Worm (Caenorhabditis elegans): ENCODE data around the gene F29A7.6.

DNA sequence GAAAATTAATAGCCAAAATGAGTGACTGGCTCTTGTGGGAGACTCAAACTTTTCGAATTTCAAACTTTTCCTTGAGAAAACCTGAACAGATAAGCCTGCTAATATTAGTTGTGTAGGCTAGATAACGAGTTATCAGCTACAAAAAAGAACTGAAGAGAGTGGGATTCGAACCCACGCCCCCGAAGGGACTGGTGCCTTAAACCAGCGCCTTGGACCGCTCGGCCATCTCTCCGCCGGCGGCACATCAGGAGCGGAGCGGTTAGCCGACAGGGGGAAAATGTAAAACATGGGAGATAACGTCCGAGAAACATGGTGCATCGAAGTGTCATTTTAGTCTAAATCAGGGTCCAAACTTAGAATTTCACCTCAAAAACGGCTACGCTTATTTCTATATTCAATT lies 16.8 kb downstream of the F29A7.6 start:
- TF ChIP-seq egl-27 (tag; optimal IDR thresholded peaks at IDR 0.05) = no peak
- TF ChIP-seq mdl-1 (tag; optimal IDR thresholded peaks at IDR 0.05) = no peak
- no peak for TF ChIP-seq sptf-1 (tag; optimal IDR thresholded peaks at IDR 0.05)
- no peak for TF ChIP-seq snpc-4 (tag; optimal IDR thresholded peaks at IDR 0.05)
- no peak for TF ChIP-seq ztf-11 (tag; optimal IDR thresholded peaks at IDR 0.05)
- no peak for TF ChIP-seq elt-2 (tag; optimal IDR thresholded peaks at IDR 0.05)
- TF ChIP-seq dpl-1 (GFP tag; optimal IDR thresholded peaks at IDR 0.05) = no peak
- no peak for TF ChIP-seq lsy-2 (tag; optimal IDR thresholded peaks at IDR 0.05)
- no peak for TF ChIP-seq zip-4 (GFP tag; optimal IDR thresholded peaks at IDR 0.05)
- TF ChIP-seq aly-2 (tag; optimal IDR thresholded peaks at IDR 0.05) = no peak
- TF ChIP-seq nhr-11 (tag; optimal IDR thresholded peaks at IDR 0.05) = no peak
- no peak for TF ChIP-seq zag-1 (tag; optimal IDR thresholded peaks at IDR 0.05)
- TF ChIP-seq unc-62 (GFP tag; optimal IDR thresholded peaks at IDR 0.05) = no peak
- TF ChIP-seq nhr-12 (tag; optimal IDR thresholded peaks at IDR 0.05) = no peak
